Worm (Caenorhabditis elegans): ENCODE results near the gene lgc-52.

DNA sequence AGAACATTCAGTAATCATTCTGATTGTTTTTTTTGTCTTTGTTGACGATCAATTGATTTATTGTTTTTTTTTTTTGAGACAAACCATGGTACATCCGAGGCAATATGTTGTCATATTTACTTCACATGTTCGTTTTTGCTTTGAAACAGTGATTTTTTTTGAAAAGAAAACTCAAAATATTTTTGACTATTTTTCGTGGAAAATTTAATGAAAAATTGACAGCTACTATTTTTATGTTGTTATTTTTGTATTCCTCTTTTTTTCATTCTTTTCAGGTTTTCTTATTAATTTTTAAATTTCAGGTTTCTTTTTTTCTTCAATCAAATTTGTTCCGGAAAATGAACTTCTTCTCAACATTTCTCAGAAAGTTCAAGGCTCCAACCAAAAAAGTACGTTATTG lies 9.7 kb downstream of the lgc-52 start, which contains the start of gene Y73F8A.36:
- TF ChIP-seq nhr-11 (tag; optimal IDR thresholded peaks at IDR 0.05): no peak
- no peak for TF ChIP-seq fkh-6 (tag; optimal IDR thresholded peaks at IDR 0.05)
- TF ChIP-seq eyg-1 (tag; optimal IDR thresholded peaks at IDR 0.05): no peak
- no peak for TF ChIP-seq npax-4 (tag; optimal IDR thresholded peaks at IDR 0.05)
- TF ChIP-seq ceh-45 (GFP tag; IDR thresholded peaks at IDR 0.05): no peak
- no peak for TF ChIP-seq ets-4 (tag; optimal IDR thresholded peaks at IDR 0.05)
- no peak for TF ChIP-seq rnt-1 (tag; optimal IDR thresholded peaks at IDR 0.05)
- TF ChIP-seq unc-42 (tag; optimal IDR thresholded peaks at IDR 0.05): no peak
- TF ChIP-seq ama-1 (optimal IDR thresholded peaks at IDR 0.05): no peak
- no peak for TF ChIP-seq unc-86 (tag; optimal IDR thresholded peaks at IDR 0.05)
- TF ChIP-seq dmd-4 (tag; optimal IDR thresholded peaks at IDR 0.05; ENCODE audit: borderline replicate concordance): no peak
- TF ChIP-seq fkh-10 (GFP tag; optimal IDR thresholded peaks at IDR 0.05): no peak

Data from whole organism, late embryonic.